Worm (Caenorhabditis elegans): ENCODE measurements around the gene F15D4.5.

DNA sequence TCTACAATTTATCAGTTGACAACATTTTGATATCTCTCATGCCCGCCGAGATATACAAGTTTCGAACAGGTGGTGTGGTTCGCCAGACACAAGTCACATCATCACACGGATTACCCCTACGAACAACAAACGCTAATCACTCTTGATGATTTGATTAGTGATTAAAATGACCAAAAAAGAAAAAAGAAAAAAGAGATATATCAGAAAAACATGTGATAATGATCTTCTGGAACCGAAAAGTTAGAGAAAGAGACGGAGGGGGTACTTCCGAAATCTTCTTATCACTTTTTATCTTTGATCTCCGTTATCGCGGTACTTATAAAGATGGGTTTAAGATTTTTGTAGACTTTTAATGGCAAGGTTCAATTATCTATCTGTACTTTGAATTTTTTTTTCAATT, 47.7 kb downstream of the F15D4.5 start:
- no peak for TF ChIP-seq W03F9.2 (tag; optimal IDR thresholded peaks at IDR 0.05)
- TF ChIP-seq him-1 (tag; optimal IDR thresholded peaks at IDR 0.05), result no peak

All from whole organism, L4/young adult.